Fruit fly (Drosophila melanogaster) whole organism, embryonic: ENCODE results near the gene Cyt-c-p.

Source experiments
- Asciz ChIP-seq: fragments of 200-800 bp; sonication (Bioruptor generic); optimal IDR thresholded peaks from 2 replicates; lab custom pipeline; 2017; ENCODE audit warnings: missing biosample characterization, mild to moderate bottlenecking, missing genetic modification characterization, missing genetic modification reagents
- Bgb ChIP-seq: fragments of 200-800 bp; sonication (Bioruptor generic); IDR thresholded peaks from 2 replicates; pipeline ENCODE4 v1.3.6; 2022; ENCODE audit warnings: missing biosample characterization, missing genetic modification characterization; ENCODE audit not compliant: partially characterized antibody
- CG10565 ChIP-seq: fragments of 200-800 bp; sonication (Bioruptor generic); optimal IDR thresholded peaks from 3 replicates; lab custom pipeline; 2016; ENCODE audit warnings: missing biosample characterization, mild to moderate bottlenecking, missing genetic modification characterization
- CG11456 ChIP-seq: fragments of 200-800 bp; sonication (Bioruptor generic); IDR thresholded peaks from 3 replicates; pipeline ENCODE4 v1.3.6; 2022; ENCODE audit warnings: missing biosample characterization, missing genetic modification characterization
- CG12391 ChIP-seq: fragments of 200-800 bp; sonication (Bioruptor generic); optimal IDR thresholded peaks from 3 replicates; lab custom pipeline; 2018; ENCODE audit warnings: missing biosample characterization, mild to moderate bottlenecking, missing genetic modification characterization, moderate library complexity
- CG12659 ChIP-seq: fragments of 200-800 bp; sonication (Bioruptor generic); optimal IDR thresholded peaks from 3 replicates; lab custom pipeline; 2017; ENCODE audit warnings: mild to moderate bottlenecking, missing biosample characterization, missing genetic modification reagents, missing genetic modification characterization
- CG14050 ChIP-seq: fragments of 200-800 bp; sonication (Bioruptor generic); IDR thresholded peaks from 3 replicates; pipeline ENCODE4 v1.3.6; 2022; ENCODE audit warnings: missing biosample characterization, missing genetic modification characterization
- CG14667 ChIP-seq: fragments of 200-800 bp; sonication (Bioruptor generic); IDR thresholded peaks from 2 replicates; pipeline ENCODE4 v1.3.6; 2022; ENCODE audit warnings: missing biosample characterization, missing genetic modification characterization
- CG15696 ChIP-seq: fragments of 200-800 bp; sonication (Bioruptor generic); optimal IDR thresholded peaks from 2 replicates; lab custom pipeline; 2019; ENCODE audit warnings: missing biosample characterization, mild to moderate bottlenecking, missing genetic modification characterization, moderate library complexity
- CG16815 ChIP-seq: fragments of 200-800 bp; sonication (Bioruptor generic); optimal IDR thresholded peaks from 3 replicates; lab custom pipeline; 2017; ENCODE audit warnings: missing biosample characterization, mild to moderate bottlenecking, missing genetic modification characterization
- CG17361 ChIP-seq: fragments of 200-800 bp; sonication (Bioruptor generic); IDR thresholded peaks from 3 replicates; pipeline ENCODE4 v1.3.6; 2022; ENCODE audit warnings: missing biosample characterization, missing genetic modification characterization
- CG18011 ChIP-seq: fragments of 200-800 bp; sonication (Bioruptor generic); optimal IDR thresholded peaks from 2 replicates; lab custom pipeline; 2017; ENCODE audit warnings: missing biosample characterization, missing genetic modification characterization, mild to moderate bottlenecking, moderate library complexity, missing genotype
- CG2116 ChIP-seq: fragments of 200-800 bp; sonication (Bioruptor generic); optimal IDR thresholded peaks from 3 replicates; lab custom pipeline; 2018; ENCODE audit warnings: missing biosample characterization, mild to moderate bottlenecking, missing genetic modification characterization
- CG2678 ChIP-seq: fragments of 200-800 bp; sonication (Bioruptor generic); optimal IDR thresholded peaks from 3 replicates; lab custom pipeline; 2019; ENCODE audit warnings: missing biosample characterization, mild to moderate bottlenecking, missing genetic modification characterization, moderate library complexity
- CG3163 ChIP-seq: fragments of 200-800 bp; sonication (Bioruptor generic); optimal IDR thresholded peaks from 3 replicates; lab custom pipeline; 2016; ENCODE audit warnings: missing biosample characterization, missing genetic modification characterization
- CG3726 ChIP-seq: fragments of 200-800 bp; sonication (Bioruptor generic); IDR thresholded peaks from 3 replicates; pipeline ENCODE4, ENCODE4 v1.3.6; 2022; ENCODE audit warnings: missing biosample characterization, missing genetic modification characterization
- CG3847 ChIP-seq: fragments of 200-800 bp; sonication (Bioruptor generic); IDR thresholded peaks from 2 replicates; pipeline ENCODE4 v1.3.6; 2022; ENCODE audit warnings: missing biosample characterization, missing genetic modification characterization
- CG5245 ChIP-seq: fragments of 200-800 bp; sonication (Bioruptor generic); optimal IDR thresholded peaks from 3 replicates; lab custom pipeline; 2016; ENCODE audit warnings: missing biosample characterization, missing genetic modification characterization
- CG6654 ChIP-seq: fragments of 200-800 bp; sonication (Bioruptor generic); optimal IDR thresholded peaks from 2 replicates; lab custom pipeline; 2017; ENCODE audit warnings: missing biosample characterization, mild to moderate bottlenecking, missing genetic modification characterization
- CG6689 ChIP-seq: fragments of 200-800 bp; sonication (Bioruptor generic); IDR thresholded peaks from 2 replicates; pipeline ENCODE4 v1.3.6; 2022; ENCODE audit warnings: missing biosample characterization, missing genetic modification characterization
- CG7786 ChIP-seq: fragments of 200-800 bp; sonication (Bioruptor generic); optimal IDR thresholded peaks from 2 replicates; lab custom pipeline; 2016; ENCODE audit warnings: missing biosample characterization, missing genetic modification characterization
- CG9215 ChIP-seq: fragments of 200-800 bp; sonication (Bioruptor generic); IDR thresholded peaks from 2 replicates; pipeline ENCODE4 v1.3.6; 2022; ENCODE audit warnings: missing biosample characterization, missing genetic modification characterization
- CG9609 ChIP-seq: fragments of 200-800 bp; sonication (Bioruptor generic); optimal IDR thresholded peaks from 3 replicates; lab custom pipeline; 2016; ENCODE audit warnings: missing biosample characterization, missing genetic modification characterization
- CkIIα-i1 ChIP-seq: fragments of 200-800 bp; sonication (Bioruptor generic); IDR thresholded peaks from 2 replicates; pipeline ENCODE4 v1.3.6; 2022; ENCODE audit warnings: missing biosample characterization, missing genetic modification characterization
- HLH3B ChIP-seq: fragments of 200-800 bp; sonication (Bioruptor generic); IDR thresholded peaks from 2 replicates; pipeline ENCODE4 v1.3.6; 2022; ENCODE audit warnings: missing biosample characterization, missing genetic modification characterization
- Lhr ChIP-seq: fragments of 200-800 bp; sonication (Bioruptor generic); optimal IDR thresholded peaks from 3 replicates; lab custom pipeline; 2017; ENCODE audit warnings: mild to moderate bottlenecking, missing biosample characterization, missing genetic modification reagents, missing genetic modification characterization
- Med ChIP-seq: fragments of 200-800 bp; sonication (Bioruptor generic); peaks from one replicate; lab custom pipeline; 2016; ENCODE audit warnings: missing biosample characterization, missing genetic modification characterization, mild to moderate bottlenecking, inconsistent platforms, moderate library complexity
- NK7.1 ChIP-seq: fragments of 200-800 bp; sonication (Bioruptor generic); optimal IDR thresholded peaks from 3 replicates; lab custom pipeline; 2016; ENCODE audit warnings: missing biosample characterization, missing genetic modification characterization
- Ssrp ChIP-seq: fragments of 200-800 bp; sonication (Bioruptor generic); optimal IDR thresholded peaks from 2 replicates; lab custom pipeline; 2018; ENCODE audit warnings: missing biosample characterization, mild to moderate bottlenecking, missing genetic modification characterization, moderate library complexity
- ac ChIP-seq: fragments of 200-800 bp; sonication (Bioruptor generic); optimal IDR thresholded peaks from 3 replicates; lab custom pipeline; 2017; ENCODE audit warnings: missing biosample characterization, mild to moderate bottlenecking, missing genetic modification characterization
- bab2 ChIP-seq: fragments of 200-800 bp; sonication (Bioruptor generic); optimal IDR thresholded peaks from 2 replicates; lab custom pipeline; 2016; ENCODE audit warnings: missing biosample characterization, missing genetic modification characterization
- bbx ChIP-seq: fragments of 200-800 bp; sonication (Bioruptor generic); IDR thresholded peaks from 2 replicates; pipeline ENCODE4 v1.3.6; 2022; ENCODE audit warnings: missing biosample characterization, missing genetic modification characterization; ENCODE audit not compliant: partially characterized antibody
- disco-r ChIP-seq: fragments of 200-800 bp; sonication (Bioruptor generic); optimal IDR thresholded peaks from 2 replicates; lab custom pipeline; 2016; ENCODE audit warnings: missing biosample characterization, missing genetic modification characterization
- exex ChIP-seq: fragments of 200-800 bp; sonication (Bioruptor generic); optimal IDR thresholded peaks from 4 replicates; lab custom pipeline; 2018; ENCODE audit warnings: missing biosample characterization, mild to moderate bottlenecking, missing genetic modification characterization, moderate library complexity
- ind ChIP-seq: fragments of 200-800 bp; sonication (Bioruptor generic); optimal IDR thresholded peaks from 3 replicates; lab custom pipeline; 2016; ENCODE audit warnings: missing biosample characterization, missing genetic modification characterization
- jumu ChIP-seq: fragments of 200-800 bp; sonication (Bioruptor generic); optimal IDR thresholded peaks from 3 replicates; lab custom pipeline; 2016; ENCODE audit warnings: missing biosample characterization, missing genetic modification characterization
- kay ChIP-seq: fragments of 200-800 bp; sonication (Bioruptor generic); optimal IDR thresholded peaks from 2 replicates; lab custom pipeline; 2016; ENCODE audit warnings: missing biosample characterization, missing genetic modification characterization
- maf-S ChIP-seq: fragments of 200-800 bp; sonication (Bioruptor generic); optimal IDR thresholded peaks from 2 replicates; lab custom pipeline; 2016; ENCODE audit warnings: missing biosample characterization, missing genetic modification characterization
- nau ChIP-seq: fragments of 200-800 bp; sonication (Bioruptor generic); optimal IDR thresholded peaks from 3 replicates; lab custom pipeline; 2017; ENCODE audit warnings: missing biosample characterization, mild to moderate bottlenecking, missing genetic modification characterization, missing genetic modification reagents
- nerfin-1 ChIP-seq: fragments of 200-800 bp; sonication (Bioruptor generic); optimal IDR thresholded peaks from 3 replicates; lab custom pipeline; 2019; ENCODE audit warnings: missing biosample characterization, mild to moderate bottlenecking, missing genetic modification characterization, moderate library complexity
- nom ChIP-seq: fragments of 200-800 bp; sonication (Bioruptor generic); optimal IDR thresholded peaks from 2 replicates; lab custom pipeline; 2017; ENCODE audit warnings: missing biosample characterization, missing genetic modification characterization, mild to moderate bottlenecking, moderate library complexity, missing genetic modification reagents
- org-1 ChIP-seq: fragments of 200-800 bp; sonication (Bioruptor generic); optimal IDR thresholded peaks from 2 replicates; lab custom pipeline; 2017; ENCODE audit warnings: missing biosample characterization, missing genetic modification characterization
- otp ChIP-seq: fragments of 200-800 bp; sonication (Bioruptor generic); IDR thresholded peaks from 3 replicates; pipeline ENCODE4, ENCODE4 v1.3.6; 2022; ENCODE audit warnings: missing biosample characterization, missing genetic modification characterization
- pfk ChIP-seq: fragments of 200-800 bp; sonication (Bioruptor generic); optimal IDR thresholded peaks from 2 replicates; lab custom pipeline; 2018; ENCODE audit warnings: missing biosample characterization, mild to moderate bottlenecking, missing genetic modification characterization, moderate library complexity
- ro ChIP-seq: fragments of 200-800 bp; sonication (Bioruptor generic); IDR thresholded peaks from 2 replicates; pipeline ENCODE4 v1.3.6; 2022; ENCODE audit warnings: missing biosample characterization, missing genetic modification characterization
- sna ChIP-seq: fragments of 200-800 bp; sonication (Bioruptor generic); IDR thresholded peaks from 2 replicates; pipeline ENCODE4 v1.3.6; 2022; ENCODE audit warnings: missing biosample characterization, missing genetic modification characterization; ENCODE audit not compliant: partially characterized antibody
- toy ChIP-seq: fragments of 200-800 bp; sonication (Bioruptor generic); IDR thresholded peaks from 2 replicates; pipeline ENCODE4 v1.3.6; 2022; ENCODE audit warnings: missing biosample characterization, missing genetic modification characterization
- ttk ChIP-seq: fragments of 200-800 bp; sonication (Bioruptor generic); IDR thresholded peaks from 2 replicates; pipeline ENCODE4 v2.1.2; 2022; ENCODE audit warnings: missing biosample characterization, missing genetic modification characterization
- unpg ChIP-seq: fragments of 200-800 bp; sonication (Bioruptor generic); optimal IDR thresholded peaks from 3 replicates; lab custom pipeline; 2018; ENCODE audit warnings: missing biosample characterization, mild to moderate bottlenecking, missing genetic modification characterization, moderate library complexity
- zen ChIP-seq: fragments of 200-800 bp; sonication (Bioruptor generic); optimal IDR thresholded peaks from 3 replicates; lab custom pipeline; 2018; ENCODE audit warnings: missing biosample characterization, mild to moderate bottlenecking, missing genetic modification characterization, moderate library complexity

Cyt-c-p gene

dm6 chr2L:16676651-16677359 lies 42.9 kb upstream of the Cyt-c-p start, which contains the start of the genes Trpgamma and her (continued):
- TF ChIP-seq unpg (GFP tag; lab: Kevin White, UChicago) (peak; percentile 21), zen (tag; lab: Kevin White, UChicago) (peak; percentile 42), CG10565 (no peak), exex (tag; lab: Kevin White, UChicago) (peak; percentile 64), CG12391 (no peak), bab2 (no peak), Asciz (no peak), Ssrp (tag; lab: Kevin White, UChicago) (no peak), CG2678 (tag; lab: Kevin White, UChicago) (no peak), ttk (no peak), maf-S (GFP tag; lab: Kevin White, UChicago) (no peak), CG2116 (GFP tag; lab: Kevin White, UChicago) (peak; percentile 77), otp (GFP tag; lab: Robert Waterston, UW) (no peak), CG3847 (GFP tag; lab: Robert Waterston, UW) (no peak), CG18011 (GFP tag; lab: Kevin White, UChicago) (peak; percentile 9), pfk (GFP tag; lab: Kevin White, UChicago) (no peak), CG3163 (GFP tag; lab: Kevin White, UChicago) (peak; percentile 0), CG9215 (GFP tag; lab: Robert Waterston, UW) (no peak), Lhr (GFP tag; lab: Kevin White, UChicago) (peak; percentile 12), CG6654 (GFP tag; lab: Kevin White, UChicago) (no peak), CG6689 (GFP tag; lab: Robert Waterston, UW) (no peak), CkIIα-i1 (no peak), ind (GFP tag; lab: Kevin White, UChicago) (no peak), CG5245 (no peak), CG9609 (GFP tag; lab: Kevin White, UChicago) (no peak), nau (no peak), CG14667 (GFP tag; lab: Robert Waterston, UW) (no peak), nerfin-1 (tag; lab: Kevin White, UChicago) (peak; percentile 29), jumu (GFP tag; lab: Kevin White, UChicago) (no peak), nom (GFP tag; lab: Kevin White, UChicago) (no peak), CG14050 (GFP tag; lab: Robert Waterston, UW) (no peak), CG15696 (tag; lab: Kevin White, UChicago) (no peak), CG7786 (GFP tag; lab: Kevin White, UChicago) (no peak), toy (GFP tag; lab: Robert Waterston, UW) (no peak), HLH3B (GFP tag; lab: Robert Waterston, UW) (no peak), Bgb (GFP tag; lab: Robert Waterston, UW) (peak; percentile 93), disco-r (no peak), NK7.1 (GFP tag; lab: Kevin White, UChicago) (no peak), CG16815 (GFP tag; lab: Kevin White, UChicago) (no peak), org-1 (GFP tag; lab: Kevin White, UChicago) (no peak), sna (GFP tag; lab: Robert Waterston, UW) (peak; percentile 88), CG12659 (GFP tag; lab: Kevin White, UChicago) (peak; percentile 65), bbx (GFP tag; lab: Robert Waterston, UW) (peak; percentile 86), CG3726 (GFP tag; lab: Robert Waterston, UW) (0 out of 3 replicates have a peak, but pooled peaks have one; percentile 28), Med (GFP tag; lab: Kevin White, UChicago) (peak; percentile 91), ro (no peak), kay (GFP tag; lab: Kevin White, UChicago) (no peak), CG11456 (no peak), CG17361 (GFP tag; lab: Robert Waterston, UW) (no peak), ac (GFP tag; lab: Kevin White, UChicago) (no peak)
